Worm (Caenorhabditis elegans): Measurements from ENCODE around the gene F56B3.4.

ce11 chrIV:828427-828826, 34.4 kb upstream of the F56B3.4 start:
- TF ChIP-seq nhr-90 (tag; optimal IDR thresholded peaks at IDR 0.05) (no peak), ccch-3 (GFP tag; optimal IDR thresholded peaks at IDR 0.05) (no peak), athp-1 (tag; optimal IDR thresholded peaks at IDR 0.05) (no peak), ama-1 (optimal IDR thresholded peaks at IDR 0.05) (no peak), ama-1 (GFP tag; optimal IDR thresholded peaks at IDR 0.05) (no peak), sea-2 (GFP tag; IDR thresholded peaks at IDR 0.05) (no peak), nfya-1 (tag; optimal IDR thresholded peaks at IDR 0.05; ENCODE audit: borderline replicate concordance, insufficient read depth) (no peak), mxl-1 (tag; optimal IDR thresholded peaks at IDR 0.05) (no peak), Y53G8AR.9 (GFP tag; conservative IDR thresholded peaks at IDR 0.05) (no peak), lsl-1 (GFP tag; optimal IDR thresholded peaks at IDR 0.05) (no peak), ceh-58 (GFP tag; IDR thresholded peaks at IDR 0.05) (no peak), snpc-3.4 (tag; optimal IDR thresholded peaks at IDR 0.05) (no peak)
